Fruit fly (Drosophila melanogaster): ENCODE measurements around the gene CG17776.

CG17776 gene

DNA sequence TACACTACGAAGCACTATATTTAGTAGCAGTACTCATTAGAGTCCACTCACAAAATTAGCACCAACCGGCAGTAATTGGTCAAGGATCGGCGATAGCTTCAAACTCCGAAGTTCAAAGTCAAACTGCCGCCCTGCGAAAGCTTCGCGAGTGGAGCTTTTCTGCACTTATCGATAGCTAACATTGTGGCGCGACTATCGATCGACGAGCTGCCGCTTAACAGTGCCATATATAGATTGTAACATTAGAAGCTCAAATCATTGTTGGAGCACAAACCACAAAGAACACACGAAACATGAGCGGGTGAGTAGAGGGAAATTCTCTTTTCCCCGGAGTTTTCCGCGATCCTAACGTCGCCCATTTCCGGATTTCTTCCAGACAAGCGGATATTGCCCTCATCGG, 39.4 kb upstream of the CG17776 start, which contains the start of gene Pgd:
Gene Pgd, plus strand, starts transcription at position 23 of the 400 bp plus-strand sequence.
- TF ChIP-seq Opbp (GFP tag; IDR thresholded peaks at IDR 0.05; ENCODE audit: partially characterized antibody) (peak; percentile 62), CG18619 (GFP tag; optimal IDR thresholded peaks at IDR 0.05) (no peak), CG32772 (GFP tag; IDR thresholded peaks at IDR 0.05) (no peak), CG6272 (GFP tag; IDR thresholded peaks at IDR 0.05) (no peak), CG7928 (GFP tag; optimal IDR thresholded peaks at IDR 0.05) (no peak), NK7.1 (GFP tag; optimal IDR thresholded peaks at IDR 0.05) (no peak), HHEX (GFP tag; optimal IDR thresholded peaks at IDR 0.05) (no peak), ind (GFP tag; optimal IDR thresholded peaks at IDR 0.05) (no peak), Oli (tag; optimal IDR thresholded peaks at IDR 0.05) (no peak), HmgZ (tag; optimal IDR thresholded peaks at IDR 0.05) (no peak), yki (optimal IDR thresholded peaks at IDR 0.05) (no peak), CG34376 (GFP tag; optimal IDR thresholded peaks at IDR 0.05) (peak; percentile 39), CG3838 (GFP tag; optimal IDR thresholded peaks at IDR 0.05) (no peak), CG12744 (GFP tag; optimal IDR thresholded peaks at IDR 0.05) (no peak), Sry-δ (GFP tag; optimal IDR thresholded peaks at IDR 0.05) (peak; percentile 59), CG10366 (GFP tag; IDR thresholded peaks at IDR 0.05) (no peak), Neu2 (GFP tag; optimal IDR thresholded peaks at IDR 0.05; ENCODE audit: borderline replicate concordance) (no peak), CG4328 (GFP tag; optimal IDR thresholded peaks at IDR 0.05) (no peak), Adf1 (GFP tag; IDR thresholded peaks at IDR 0.05) (no peak), Jarid2 (GFP tag; optimal IDR thresholded peaks at IDR 0.05) (peak; percentile 15), HLHmδ (GFP tag; optimal IDR thresholded peaks at IDR 0.05) (no peak), Rfx (GFP tag; IDR thresholded peaks at IDR 0.05) (no peak), Dad (GFP tag; optimal IDR thresholded peaks at IDR 0.05) (no peak), CG4360 (GFP tag; IDR thresholded peaks at IDR 0.05) (no peak), wek (GFP tag; optimal IDR thresholded peaks at IDR 0.05) (no peak), MESR4 (GFP tag; optimal IDR thresholded peaks at IDR 0.05) (peak; percentile 12), Dll (GFP tag; IDR thresholded peaks at IDR 0.05; ENCODE audit: partially characterized antibody) (peak; percentile 57; the same call in 2 of the 4 replicates), Doc3 (GFP tag; IDR thresholded peaks at IDR 0.05; ENCODE audit: partially characterized antibody) (peak; percentile 58; the same call in 2 of the 3 replicates), CG17385 (GFP tag; optimal IDR thresholded peaks at IDR 0.05) (no peak), grn (GFP tag; optimal IDR thresholded peaks at IDR 0.05) (no peak), CG17802 (tag; optimal IDR thresholded peaks at IDR 0.05) (no peak), BEAF-32 (GFP tag; optimal IDR thresholded peaks at IDR 0.05) (peak; percentile 71), CG11085 (GFP tag; IDR thresholded peaks at IDR 0.05) (no peak), Med (GFP tag) (peak; percentile 49), fu2 (GFP tag; optimal IDR thresholded peaks at IDR 0.05) (no peak), HLH3B (GFP tag; IDR thresholded peaks at IDR 0.05) (no peak), CG7372 (GFP tag; IDR thresholded peaks at IDR 0.05) (no peak), CG17912 (GFP tag; optimal IDR thresholded peaks at IDR 0.05) (no peak), CG6791 (GFP tag; IDR thresholded peaks at IDR 0.05; ENCODE audit: partially characterized antibody) (peak; percentile 60; the same call in 2 of the 3 replicates), Ssrp (tag; optimal IDR thresholded peaks at IDR 0.05) (no peak), C15 (GFP tag; IDR thresholded peaks at IDR 0.05) (no peak), ttk (GFP tag; IDR thresholded peaks at IDR 0.05) (no peak), CG7963 (GFP tag; IDR thresholded peaks at IDR 0.05; ENCODE audit: partially characterized antibody) (0 out of 3 replicates have a peak, but pooled peaks have one; percentile 32), chm (GFP tag; IDR thresholded peaks at IDR 0.05) (no peak), Poxn (GFP tag; IDR thresholded peaks at IDR 0.05) (no peak), Hmr (GFP tag; optimal IDR thresholded peaks at IDR 0.05) (peak; percentile 23), gsb (GFP tag; IDR thresholded peaks at IDR 0.05) (no peak), ftz-f1 (GFP tag; optimal IDR thresholded peaks at IDR 0.05) (peak; percentile 63), cato (GFP tag; optimal IDR thresholded peaks at IDR 0.05; ENCODE audit: borderline replicate concordance) (no peak), emc (GFP tag; optimal IDR thresholded peaks at IDR 0.05) (no peak), grau (tag; optimal IDR thresholded peaks at IDR 0.05) (no peak)
